Worm (Caenorhabditis elegans): Measurements from ENCODE around the gene F08D12.15.

The F08D12.15 gene

ce11 chrII:2752536-2752935, 13.9 kb upstream of the F08D12.15 start, which contains the start of gene F29A7.6 (continued):
- no peak for TF ChIP-seq ceh-88 (GFP tag; IDR thresholded peaks at IDR 0.05)
- TF ChIP-seq nhr-76 (tag; optimal IDR thresholded peaks at IDR 0.05): no peak
- TF ChIP-seq dsc-1 (tag; optimal IDR thresholded peaks at IDR 0.05): peak; percentile 78
- peak; percentile 68 for TF ChIP-seq unc-98 (GFP tag; IDR thresholded peaks at IDR 0.05)
- no peak for TF ChIP-seq zag-1 (tag; optimal IDR thresholded peaks at IDR 0.05)
- TF ChIP-seq unc-86 (tag; optimal IDR thresholded peaks at IDR 0.05): peak; percentile 41
- peak; percentile 78 for TF ChIP-seq irx-1 (tag; optimal IDR thresholded peaks at IDR 0.05)
- TF ChIP-seq jun-1 (tag; optimal IDR thresholded peaks at IDR 0.05): peak; percentile 36
- TF ChIP-seq ceh-8 (GFP tag; optimal IDR thresholded peaks at IDR 0.05): no peak
- TF ChIP-seq nhr-237 (tag; optimal IDR thresholded peaks at IDR 0.05): no peak
- no peak for TF ChIP-seq zip-4 (GFP tag; optimal IDR thresholded peaks at IDR 0.05)
- no peak for TF ChIP-seq nhr-12 (tag; optimal IDR thresholded peaks at IDR 0.05)
- TF ChIP-seq sup-37 (GFP tag; optimal IDR thresholded peaks at IDR 0.05): no peak
- TF ChIP-seq Y116A8C.19 (tag; optimal IDR thresholded peaks at IDR 0.05; ENCODE audit: borderline replicate concordance): no peak
- TF ChIP-seq lin-13 (GFP tag; optimal IDR thresholded peaks at IDR 0.05): peak; percentile 57
- peak; percentile 78 for TF ChIP-seq lin-14 (GFP tag; optimal IDR thresholded peaks at IDR 0.05)
- TF ChIP-seq blmp-1 (tag; optimal IDR thresholded peaks at IDR 0.05): no peak
- TF ChIP-seq mef-2 (tag; optimal IDR thresholded peaks at IDR 0.05): no peak
- TF ChIP-seq ets-5 (GFP tag; IDR thresholded peaks at IDR 0.05): no peak
- no peak for TF ChIP-seq nhr-84 (tag; optimal IDR thresholded peaks at IDR 0.05)
- no peak for TF ChIP-seq ztf-4 (tag; optimal IDR thresholded peaks at IDR 0.05)
- TF ChIP-seq mep-1 (tag; optimal IDR thresholded peaks at IDR 0.05): no peak
- no peak for TF ChIP-seq lir-3 (tag; optimal IDR thresholded peaks at IDR 0.05; ENCODE audit: poor library complexity)
- TF ChIP-seq alr-1 (tag; optimal IDR thresholded peaks at IDR 0.05; ENCODE audit: borderline replicate concordance): no peak
- no peak for TF ChIP-seq egl-27 (tag; optimal IDR thresholded peaks at IDR 0.05)
- TF ChIP-seq xbp-1 (tag; optimal IDR thresholded peaks at IDR 0.05): peak; percentile 67
- peak; percentile 67 for TF ChIP-seq swsn-7 (tag; optimal IDR thresholded peaks at IDR 0.05)
- peak; percentile 14 to 72 (median 69) for TF ChIP-seq dpl-1 (GFP tag; optimal IDR thresholded peaks at IDR 0.05)
- TF ChIP-seq pag-3 (tag; optimal IDR thresholded peaks at IDR 0.05; ENCODE audit: borderline replicate concordance, insufficient read depth): no peak
- TF ChIP-seq sox-4 (tag; optimal IDR thresholded peaks at IDR 0.05): peak; percentile 65
- no peak for TF ChIP-seq hlh-17 (GFP tag; optimal IDR thresholded peaks at IDR 0.05; ENCODE audit: borderline replicate concordance)
- no peak for TF ChIP-seq nhr-28 (tag; optimal IDR thresholded peaks at IDR 0.05)
- TF ChIP-seq ama-1 (optimal IDR thresholded peaks at IDR 0.05): no peak
- no peak for TF ChIP-seq aha-1 (tag; optimal IDR thresholded peaks at IDR 0.05)
- no peak for TF ChIP-seq tlp-1 (tag; optimal IDR thresholded peaks at IDR 0.05)
- TF ChIP-seq fkh-4 (tag; optimal IDR thresholded peaks at IDR 0.05; ENCODE audit: borderline replicate concordance): peak; percentile 81
- TF ChIP-seq mab-9 (GFP tag; IDR thresholded peaks at IDR 0.05): 0 out of 2 replicates have a peak, but pooled peaks have one; percentile 36
- peak; percentile 43 for TF ChIP-seq unc-130 (tag; optimal IDR thresholded peaks at IDR 0.05)

ce11 chrII:2752999-2753398, 13.4 kb upstream of the F08D12.15 start, which contains the start of gene F29A7.3:
Gene F29A7.3 (plus strand): TSS chrII:2753299.
- TF ChIP-seq ets-5 (GFP tag; IDR thresholded peaks at IDR 0.05) (no peak), pax-3 (tag; optimal IDR thresholded peaks at IDR 0.05) (no peak), unc-30 (tag; optimal IDR thresholded peaks at IDR 0.05) (no peak), snpc-4 (tag; optimal IDR thresholded peaks at IDR 0.05) (no peak), lin-35 (GFP tag; optimal IDR thresholded peaks at IDR 0.05) (no peak), aly-2 (tag; optimal IDR thresholded peaks at IDR 0.05) (no peak), nhr-12 (tag; optimal IDR thresholded peaks at IDR 0.05) (no peak), ztf-11 (tag; optimal IDR thresholded peaks at IDR 0.05) (no peak), nhr-76 (tag; optimal IDR thresholded peaks at IDR 0.05) (no peak), nhr-20 (tag; optimal IDR thresholded peaks at IDR 0.05) (no peak), nhr-11 (tag; optimal IDR thresholded peaks at IDR 0.05) (no peak), nhr-28 (tag; optimal IDR thresholded peaks at IDR 0.05) (no peak), lsy-2 (tag; optimal IDR thresholded peaks at IDR 0.05) (no peak), sup-37 (GFP tag; optimal IDR thresholded peaks at IDR 0.05) (no peak), nhr-77 (tag; optimal IDR thresholded peaks at IDR 0.05) (no peak)
